Worm (Caenorhabditis elegans) whole organism, midembryonic: ENCODE results near the gene lgc-29.

ENCODE experiments used
- T22C8.4 ChIP-seq: fragments of 200-800 bp; sonication (Bioruptor generic); IDR thresholded peaks from 2 replicates; pipeline ENCODE4 v1.3.6; 2022; ENCODE audit warnings: missing genetic modification characterization, missing compliant biosample characterization
- cog-1 ChIP-seq: sonication (generic microtip); optimal IDR thresholded peaks from 2 replicates; lab custom pipeline; 2016; ENCODE audit warnings: missing genetic modification characterization, missing compliant biosample characterization
- flt-1 ChIP-seq: fragments of 200-800 bp; sonication (Bioruptor generic); IDR thresholded peaks from 2 replicates; pipeline ENCODE4 v1.3.6; 2022; ENCODE audit warnings: missing genetic modification characterization, missing compliant biosample characterization
- klf-2 ChIP-seq: fragments of 200-800 bp; sonication (Bioruptor generic); conservative IDR thresholded peaks from 2 replicates; pipeline ENCODE4 v1.3.6; 2022; ENCODE audit warnings: missing genetic modification reagents, missing genetic modification characterization, missing compliant biosample characterization
- med-1 ChIP-seq: sonication (generic microtip); optimal IDR thresholded peaks from 2 replicates; lab custom pipeline; 2017; ENCODE audit warnings: missing genetic modification characterization, mild to moderate bottlenecking, missing compliant biosample characterization, antibody characterized with exemption, missing genetic modification reagents; ENCODE audit not compliant: insufficient read depth
- ref-1 ChIP-seq: fragments of 200-800 bp; sonication (Bioruptor generic); conservative IDR thresholded peaks from 2 replicates; pipeline ENCODE4 v1.3.6; 2022; ENCODE audit warnings: missing genetic modification reagents, missing genetic modification characterization, missing compliant biosample characterization
- tab-1 ChIP-seq: fragments of 200-800 bp; sonication (Bioruptor generic); IDR thresholded peaks from 2 replicates; pipeline ENCODE4 v1.3.6; 2022; ENCODE audit warnings: missing genetic modification characterization, missing compliant biosample characterization
- ztf-23 ChIP-seq: fragments of 200-800 bp; sonication (Bioruptor generic); IDR thresholded peaks from 2 replicates; pipeline ENCODE4 v1.3.6; 2022; ENCODE audit warnings: missing genetic modification reagents, missing genetic modification characterization, missing compliant biosample characterization
- ztf-29 ChIP-seq: fragments of 200-800 bp; sonication (Bioruptor generic); IDR thresholded peaks from 2 replicates; pipeline ENCODE4 v1.3.6; 2022; ENCODE audit warnings: missing genetic modification reagents, missing genetic modification characterization, missing compliant biosample characterization

The lgc-29 gene

ce11 chrV:4138688-4139087 lies at the start of gene lgc-29:
TSS of gene lgc-29 (plus strand) at chrV:4138988.
- no peak for TF ChIP-seq tab-1
- TF ChIP-seq ztf-29 (GFP tag; lab: Robert Waterston, UW) = no peak
- TF ChIP-seq med-1 (GFP tag; lab: Kevin White, UChicago) = no peak
- TF ChIP-seq klf-2 (GFP tag; lab: Robert Waterston, UW) = no peak

DNA sequence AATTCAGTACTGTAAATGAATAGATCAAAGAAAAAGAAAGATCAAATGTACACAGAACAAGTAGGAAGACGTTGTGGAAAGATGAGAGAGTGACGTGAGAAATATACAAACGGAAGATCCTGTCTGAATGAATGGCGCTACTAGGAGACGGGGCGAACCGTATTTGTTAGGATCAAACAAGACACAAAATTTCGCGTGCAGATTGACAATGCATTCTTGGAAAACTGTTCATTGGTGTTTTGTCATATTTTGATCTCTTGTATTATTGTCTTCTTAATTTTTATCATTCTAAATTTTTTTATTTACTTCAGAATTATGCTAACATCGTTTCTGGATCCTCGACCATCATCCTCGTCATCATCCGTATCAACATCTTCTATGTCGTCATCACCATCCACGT lies 44.0 kb upstream of the lgc-29 start, which contains the start of gene nhr-181:
nhr-181 (plus strand) TSS at position 301 of the 400 bp plus-strand sequence.
- TF ChIP-seq cog-1 (tag; lab: Kevin White, UChicago) (no peak), klf-2 (GFP tag; lab: Robert Waterston, UW) (no peak), ref-1 (GFP tag; lab: Robert Waterston, UW) (no peak), T22C8.4 (GFP tag; lab: Robert Waterston, UW) (no peak)

- TF ChIP-seq cog-1 (tag; lab: Kevin White, UChicago) = no peak
Measured at ce11 chrV:4101567-4101966, 37.2 kb upstream of the lgc-29 start, which contains the start of gene srj-40. TSS of gene srj-40 (plus strand) at chrV:4101867.

- TF ChIP-seq ztf-23 (GFP tag; lab: Robert Waterston, UW) (no peak), ref-1 (GFP tag; lab: Robert Waterston, UW) (no peak), klf-2 (GFP tag; lab: Robert Waterston, UW) (no peak), med-1 (GFP tag; lab: Kevin White, UChicago) (no peak), ztf-29 (GFP tag; lab: Robert Waterston, UW) (no peak), T22C8.4 (GFP tag; lab: Robert Waterston, UW) (no peak), tab-1 (no peak), cog-1 (tag; lab: Kevin White, UChicago) (no peak)
Measured at ce11 chrV:4104298-4104697, 34.5 kb upstream of the lgc-29 start, which contains the start of gene srj-39. TSS of gene srj-39 (plus strand) at chrV:4104598.

DNA sequence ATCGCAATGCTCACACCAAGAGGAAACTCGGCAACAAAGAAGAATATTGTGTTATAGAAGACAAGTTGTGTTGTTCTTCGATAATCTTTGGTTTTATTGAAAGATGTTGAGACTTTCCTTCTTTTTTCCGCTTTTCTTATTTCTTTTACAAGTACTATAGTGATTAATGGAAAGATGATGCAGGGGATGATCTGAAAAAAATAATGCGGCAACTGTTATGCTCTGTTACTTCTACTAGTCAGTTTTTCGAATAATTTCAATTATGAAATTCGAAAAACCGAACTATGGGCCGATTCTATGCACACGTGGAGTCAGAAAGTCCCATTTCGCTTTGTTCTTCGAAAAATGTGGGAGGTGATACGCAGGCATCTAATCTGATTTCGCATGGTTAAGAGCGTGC lies 32.1 kb upstream of the lgc-29 start:
- TF ChIP-seq ztf-23 (GFP tag; lab: Robert Waterston, UW) = no peak
- no peak for TF ChIP-seq klf-2 (GFP tag; lab: Robert Waterston, UW)
- no peak for TF ChIP-seq flt-1 (GFP tag; lab: Robert Waterston, UW)
- TF ChIP-seq ref-1 (GFP tag; lab: Robert Waterston, UW) = no peak
- no peak for TF ChIP-seq med-1 (GFP tag; lab: Kevin White, UChicago)
- no peak for TF ChIP-seq ztf-29 (GFP tag; lab: Robert Waterston, UW)

- no peak for TF ChIP-seq tab-1
- no peak for TF ChIP-seq T22C8.4 (GFP tag; lab: Robert Waterston, UW)
- no peak for TF ChIP-seq ztf-23 (GFP tag; lab: Robert Waterston, UW)
- no peak for TF ChIP-seq flt-1 (GFP tag; lab: Robert Waterston, UW)
- no peak for TF ChIP-seq med-1 (GFP tag; lab: Kevin White, UChicago)
- no peak for TF ChIP-seq ztf-29 (GFP tag; lab: Robert Waterston, UW)
- no peak for TF ChIP-seq cog-1 (tag; lab: Kevin White, UChicago)
- no peak for TF ChIP-seq ref-1 (GFP tag; lab: Robert Waterston, UW)
- no peak for TF ChIP-seq klf-2 (GFP tag; lab: Robert Waterston, UW)
Measured at ce11 chrV:4109873-4110272, 28.9 kb upstream of the lgc-29 start, which contains the start of gene clc-18. TSS of gene clc-18 (minus strand) at chrV:4109973.

DNA sequence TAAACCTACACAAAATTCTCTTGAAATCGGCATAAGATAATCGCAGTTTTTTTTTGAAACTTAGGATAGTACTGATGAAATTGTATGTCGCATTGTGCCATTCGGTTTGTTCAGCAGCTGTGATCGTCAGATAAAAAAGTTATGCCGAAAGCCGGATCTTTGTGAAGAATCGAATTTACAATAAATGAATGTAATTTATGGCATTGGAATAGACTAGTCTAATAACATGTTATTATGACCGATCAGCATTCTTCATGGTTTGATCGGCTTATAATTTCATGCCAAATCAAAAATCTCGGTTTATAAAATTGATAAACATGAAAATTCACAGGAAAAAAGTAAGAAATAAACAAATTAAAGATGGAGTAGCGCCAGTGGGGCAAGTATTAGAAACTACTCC lies 26.3 kb upstream of the lgc-29 start, which contains the start of gene srw-134:
srw-134 (minus strand) TSS at position 101 of the 400 bp plus-strand sequence.
- TF ChIP-seq ztf-29 (GFP tag; lab: Robert Waterston, UW) (no peak), ref-1 (GFP tag; lab: Robert Waterston, UW) (no peak), ztf-23 (GFP tag; lab: Robert Waterston, UW) (no peak), flt-1 (GFP tag; lab: Robert Waterston, UW) (no peak), tab-1 (no peak), med-1 (GFP tag; lab: Kevin White, UChicago) (no peak), klf-2 (GFP tag; lab: Robert Waterston, UW) (no peak), cog-1 (tag; lab: Kevin White, UChicago) (no peak), T22C8.4 (GFP tag; lab: Robert Waterston, UW) (no peak)

DNA sequence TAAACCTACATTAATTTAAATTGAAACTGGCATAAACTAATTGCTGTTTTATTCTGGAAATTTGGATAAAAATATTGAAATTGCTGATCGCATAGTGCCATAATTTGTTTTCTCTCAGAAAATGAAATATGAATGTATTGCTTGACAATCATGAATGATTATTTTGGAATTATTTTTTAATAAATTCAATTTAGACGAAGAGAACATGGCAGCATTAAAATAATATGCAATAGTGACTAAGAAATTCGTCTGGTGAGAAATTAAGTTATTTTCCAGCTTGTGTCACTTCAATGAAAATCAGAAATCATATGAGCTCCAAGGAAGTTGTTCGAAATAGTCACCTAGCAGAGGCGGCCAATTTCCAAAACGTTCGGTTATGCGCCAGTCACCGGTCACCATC lies 24.2 kb upstream of the lgc-29 start, which contains the start of gene srw-133:
srw-133 (minus strand) TSS at position 101 of the 400 bp plus-strand sequence.
- TF ChIP-seq med-1 (GFP tag; lab: Kevin White, UChicago) = no peak
- no peak for TF ChIP-seq klf-2 (GFP tag; lab: Robert Waterston, UW)
- TF ChIP-seq ztf-29 (GFP tag; lab: Robert Waterston, UW) = no peak
- TF ChIP-seq T22C8.4 (GFP tag; lab: Robert Waterston, UW) = no peak
- TF ChIP-seq ztf-23 (GFP tag; lab: Robert Waterston, UW) = no peak
- TF ChIP-seq cog-1 (tag; lab: Kevin White, UChicago) = no peak
- no peak for TF ChIP-seq tab-1
- TF ChIP-seq ref-1 (GFP tag; lab: Robert Waterston, UW) = no peak
- no peak for TF ChIP-seq flt-1 (GFP tag; lab: Robert Waterston, UW)

DNA sequence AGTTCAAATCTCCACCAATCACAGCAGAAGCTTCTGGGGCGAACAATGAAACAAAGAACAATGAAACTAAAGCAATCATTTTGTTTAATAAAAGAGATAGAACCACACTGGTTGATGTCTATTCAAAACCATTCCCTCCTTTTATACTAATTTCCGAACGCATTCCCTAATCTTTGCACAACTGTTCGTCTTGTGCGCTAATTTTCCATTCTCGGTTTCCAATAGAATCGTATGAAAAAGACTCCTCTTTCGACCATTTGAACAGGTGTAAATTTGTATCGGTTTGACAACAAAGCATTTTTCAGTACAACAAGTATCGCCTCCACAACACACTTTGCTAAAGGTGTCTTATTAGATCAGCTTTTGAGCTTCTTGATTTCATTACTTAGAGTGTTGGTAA lies 22.7 kb upstream of the lgc-29 start, which contains the start of gene T05B4.8:
T05B4.8 (minus strand) TSS at position 101 of the 400 bp plus-strand sequence.
- TF ChIP-seq T22C8.4 (GFP tag; lab: Robert Waterston, UW) (no peak), cog-1 (tag; lab: Kevin White, UChicago) (no peak), flt-1 (GFP tag; lab: Robert Waterston, UW) (no peak), med-1 (GFP tag; lab: Kevin White, UChicago) (no peak), ztf-23 (GFP tag; lab: Robert Waterston, UW) (no peak), klf-2 (GFP tag; lab: Robert Waterston, UW) (no peak), ztf-29 (GFP tag; lab: Robert Waterston, UW) (no peak), tab-1 (no peak), ref-1 (GFP tag; lab: Robert Waterston, UW) (no peak)
